Worm (Caenorhabditis elegans) whole organism, L2 larva: Measurements from ENCODE around the gene plpr-1.

Experiments
- elt-1 ChIP-seq: fragments of 150-350 bp; optimal IDR thresholded peaks from 2 replicates; lab custom pipeline; 2014; ENCODE audit warnings: missing biosample characterization, missing genetic modification characterization
- elt-3 ChIP-seq: sonication (generic microtip); optimal IDR thresholded peaks from 2 replicates; lab custom pipeline; 2017; ENCODE audit warnings: missing biosample characterization, missing genetic modification characterization
- fos-1 ChIP-seq: fragments of 150-350 bp; optimal IDR thresholded peaks from 2 replicates; lab custom pipeline; 2014; ENCODE audit warnings: missing biosample characterization, missing genetic modification characterization
- mdl-1 ChIP-seq, 2 experiments: fragments of 150-350 bp in 1 of 2; sonication (generic microtip) in 1 of 2; optimal IDR thresholded peaks; 2 replicates each; lab custom pipeline; 2017; ENCODE audit warnings: missing biosample characterization in 2 of 2, missing genetic modification characterization in 2 of 2
- nhr-10 ChIP-seq: sonication (generic microtip); optimal IDR thresholded peaks from 2 replicates; lab custom pipeline; 2017; ENCODE audit warnings: missing biosample characterization, missing genetic modification characterization
- nhr-11 ChIP-seq: fragments of 150-350 bp; optimal IDR thresholded peaks from 2 replicates; lab custom pipeline; 2014; ENCODE audit warnings: missing biosample characterization, missing genetic modification characterization
- nhr-12 ChIP-seq: fragments of 150-350 bp; optimal IDR thresholded peaks from 2 replicates; lab custom pipeline; 2014; ENCODE audit warnings: missing biosample characterization, missing genetic modification characterization
- nhr-237 ChIP-seq: fragments of 150-350 bp; optimal IDR thresholded peaks from 2 replicates; lab custom pipeline; 2014; ENCODE audit warnings: missing biosample characterization, missing genetic modification characterization
- nhr-25 ChIP-seq: fragments of 150-350 bp; sonication (generic microtip); optimal IDR thresholded peaks from 3 replicates; lab custom pipeline; 2014; ENCODE audit warnings: missing biosample characterization, missing genetic modification characterization
- skn-1 ChIP-seq: sonication (generic microtip); optimal IDR thresholded peaks from 2 replicates; lab custom pipeline; 2017; ENCODE audit warnings: missing biosample characterization, missing genetic modification characterization
- snpc-4 ChIP-seq: fragments of 150-350 bp; optimal IDR thresholded peaks from 2 replicates; lab custom pipeline; 2014; ENCODE audit warnings: missing biosample characterization, missing genetic modification characterization
- ztf-11 ChIP-seq: sonication (generic microtip); optimal IDR thresholded peaks from 2 replicates; lab custom pipeline; 2017; ENCODE audit warnings: missing biosample characterization, missing genetic modification characterization

DNA sequence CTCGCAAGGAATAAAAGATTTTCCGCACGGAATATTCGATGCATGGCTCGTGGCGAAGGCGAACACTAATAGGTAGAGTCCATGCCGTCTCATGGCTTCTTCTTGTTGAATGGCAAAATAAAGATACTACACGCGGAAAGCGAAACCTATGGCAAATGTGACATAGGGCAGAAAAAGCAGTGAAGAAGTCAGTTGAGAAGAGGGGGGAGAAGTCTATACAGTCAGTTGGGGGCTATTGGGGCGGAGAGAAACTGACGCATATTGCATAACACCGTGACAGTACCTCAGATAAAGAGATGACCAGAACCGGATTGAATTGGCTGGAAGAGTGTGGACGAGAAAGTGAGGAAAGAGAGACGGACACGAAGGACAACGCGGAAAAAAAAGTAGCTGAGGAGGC is 25.3 kb downstream of the plpr-1 start, which contains the start of gene T06D8.10:
- TF ChIP-seq nhr-25 = no peak
- TF ChIP-seq ztf-11 (tag; lab: Kevin White, UChicago) = no peak
- no peak for TF ChIP-seq nhr-237 (tag; lab: Kevin White, UChicago)
- TF ChIP-seq elt-3 (tag; lab: Kevin White, UChicago) = no peak
- no peak for TF ChIP-seq snpc-4
- no peak for TF ChIP-seq mdl-1 (tag; optimal IDR thresholded peaks at IDR 0.05; lab: Kevin White, UChicago)
- no peak for TF ChIP-seq skn-1
- TF ChIP-seq elt-1 (tag; lab: Kevin White, UChicago) = no peak
- no peak for TF ChIP-seq nhr-10 (tag; lab: Kevin White, UChicago)
- TF ChIP-seq nhr-11 (tag; lab: Kevin White, UChicago) = no peak
- no peak for TF ChIP-seq nhr-12 (tag; lab: Kevin White, UChicago)
- no peak for TF ChIP-seq fos-1 (tag; lab: Kevin White, UChicago)
